Fruit fly (Drosophila melanogaster): ENCODE data around the gene CG4161.

dm6 chr2L:15426736-15427222 is 6.3 kb upstream of the CG4161 start:
- TF ChIP-seq Hr96 (GFP tag; optimal IDR thresholded peaks at IDR 0.05) (no peak), Crg-1 (GFP tag; optimal IDR thresholded peaks at IDR 0.05) (no peak), Mnt (GFP tag; optimal IDR thresholded peaks at IDR 0.05) (no peak), CG7101 (tag; optimal IDR thresholded peaks at IDR 0.05) (no peak), Clk (GFP tag; optimal IDR thresholded peaks at IDR 0.05) (no peak), CG7045 (GFP tag; optimal IDR thresholded peaks at IDR 0.05) (no peak), ovo (GFP tag; optimal IDR thresholded peaks at IDR 0.05) (no peak), CG14711 (tag; optimal IDR thresholded peaks at IDR 0.05) (no peak), pad (GFP tag; optimal IDR thresholded peaks at IDR 0.05) (no peak), bab1 (GFP tag; optimal IDR thresholded peaks at IDR 0.05) (no peak), CG11617 (GFP tag; optimal IDR thresholded peaks at IDR 0.05) (no peak)

All from whole organism, adult.